Worm (Caenorhabditis elegans): ENCODE measurements around the gene C06E1.9.

DNA sequence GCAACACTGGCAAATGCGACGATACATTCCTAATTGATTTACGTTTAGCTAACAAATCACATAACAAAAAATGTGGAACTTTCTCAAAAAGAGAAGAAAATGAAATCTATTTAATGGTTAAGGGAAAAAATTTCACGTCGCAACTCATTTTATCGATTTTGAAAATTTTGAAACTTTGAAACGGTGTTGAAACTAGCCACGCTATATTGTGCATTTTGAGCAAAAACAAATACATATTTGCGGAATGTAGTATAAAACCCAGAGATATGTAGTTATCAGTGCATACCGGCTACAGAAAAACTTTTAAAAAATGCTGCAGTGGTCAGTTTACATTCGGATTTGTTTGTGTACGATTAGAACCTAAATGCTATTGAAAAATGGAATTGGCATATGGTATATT lies 16.0 kb downstream of the C06E1.9 start, which contains the start of gene C06E1.7:
- no peak for TF ChIP-seq nfya-1 (tag; optimal IDR thresholded peaks at IDR 0.05)
- no peak for TF ChIP-seq pag-3 (tag; optimal IDR thresholded peaks at IDR 0.05; ENCODE audit: borderline replicate concordance)
- no peak for TF ChIP-seq ttx-3 (tag; optimal IDR thresholded peaks at IDR 0.05)
- TF ChIP-seq ceh-14 (tag; optimal IDR thresholded peaks at IDR 0.05) = no peak
- no peak for TF ChIP-seq lin-11 (tag; optimal IDR thresholded peaks at IDR 0.05)
- no peak for TF ChIP-seq hlh-8 (tag; optimal IDR thresholded peaks at IDR 0.05)
- no peak for TF ChIP-seq che-1 (tag; optimal IDR thresholded peaks at IDR 0.05)
- TF ChIP-seq pqm-1 (tag; optimal IDR thresholded peaks at IDR 0.05) = no peak
- TF ChIP-seq sox-2 (GFP tag; IDR thresholded peaks at IDR 0.05) = no peak
- TF ChIP-seq unc-86 (tag; optimal IDR thresholded peaks at IDR 0.05) = no peak
- TF ChIP-seq ceh-22 (tag; optimal IDR thresholded peaks at IDR 0.05) = no peak
- TF ChIP-seq pha-4 (tag; optimal IDR thresholded peaks at IDR 0.05) = no peak
- no peak for TF ChIP-seq tbx-7 (tag; optimal IDR thresholded peaks at IDR 0.05)
- TF ChIP-seq nhr-11 (tag; optimal IDR thresholded peaks at IDR 0.05) = no peak

Data from whole organism, late embryonic.